Worm (Caenorhabditis elegans) whole organism, early embryonic: ENCODE measurements around the gene srlf-37.

Source experiments
- B0310.2 ChIP-seq: sonication (generic microtip); optimal IDR thresholded peaks from 2 replicates; lab custom pipeline; 2016; ENCODE audit warnings: mild to moderate bottlenecking, missing genetic modification characterization, missing compliant biosample characterization
- F13C5.2 ChIP-seq: sonication (generic microtip); optimal IDR thresholded peaks from 2 replicates; lab custom pipeline; 2017; ENCODE audit warnings: mild to moderate bottlenecking, missing genetic modification characterization, inconsistent platforms, missing compliant biosample characterization
- aly-1 ChIP-seq: sonication (generic microtip); optimal IDR thresholded peaks from 2 replicates; lab custom pipeline; 2016; ENCODE audit warnings: missing genetic modification characterization, missing compliant biosample characterization
- ama-1 ChIP-seq: fragments of 150-350 bp; optimal IDR thresholded peaks from 2 replicates; lab custom pipeline; 2014
- ceh-13 ChIP-seq: fragments of 200-800 bp; sonication (Bioruptor generic); optimal IDR thresholded peaks from 2 replicates; lab custom pipeline; 2018; ENCODE audit warnings: mild to moderate bottlenecking, missing genetic modification characterization, missing compliant biosample characterization
- ceh-36 ChIP-seq: sonication (generic microtip); optimal IDR thresholded peaks from 2 replicates; lab custom pipeline; 2016; ENCODE audit warnings: missing genetic modification characterization, inconsistent platforms, missing compliant biosample characterization
- ets-7 ChIP-seq: sonication (generic microtip); optimal IDR thresholded peaks from 2 replicates; lab custom pipeline; 2016; ENCODE audit warnings: missing genotype, missing genetic modification characterization, missing compliant biosample characterization
- flt-1 ChIP-seq: fragments of 200-800 bp; sonication (Bioruptor generic); IDR thresholded peaks from 2 replicates; pipeline ENCODE4 v1.3.6; 2022; ENCODE audit warnings: missing genetic modification characterization, missing compliant biosample characterization
- hmbx-1 ChIP-seq: sonication (generic microtip); optimal IDR thresholded peaks from 2 replicates; lab custom pipeline; 2016; ENCODE audit warnings: mild to moderate bottlenecking, missing genetic modification characterization, missing compliant biosample characterization
- hmg-4 ChIP-seq: fragments of 200-800 bp; sonication (Bioruptor generic); optimal IDR thresholded peaks from 2 replicates; lab custom pipeline; 2018; ENCODE audit warnings: mild to moderate bottlenecking, missing genetic modification characterization, missing compliant biosample characterization
- hnd-1 ChIP-seq: sonication (generic microtip); optimal IDR thresholded peaks from 2 replicates; lab custom pipeline; 2016; ENCODE audit warnings: missing genetic modification characterization, missing compliant biosample characterization
- pes-1 ChIP-seq: fragments of 200-800 bp; sonication (Bioruptor generic); IDR thresholded peaks from 2 replicates; pipeline ENCODE4 v1.3.6; 2022; ENCODE audit warnings: missing genetic modification reagents, missing genetic modification characterization, missing compliant biosample characterization
- scrt-1 ChIP-seq: fragments of 200-800 bp; sonication (Bioruptor generic); IDR thresholded peaks from 2 replicates; pipeline ENCODE4 v1.3.6; 2022; ENCODE audit warnings: missing genetic modification characterization, missing compliant biosample characterization
- sea-1 ChIP-seq: fragments of 200-800 bp; sonication (Bioruptor generic); conservative IDR thresholded peaks from 2 replicates; pipeline ENCODE4 v1.3.6; 2022; ENCODE audit warnings: missing genetic modification characterization, missing compliant biosample characterization
- tbx-11 ChIP-seq: fragments of 200-800 bp; sonication (Bioruptor generic); IDR thresholded peaks from 2 replicates; pipeline ENCODE4 v1.3.6; 2022; ENCODE audit warnings: missing genetic modification characterization, missing compliant biosample characterization
- tbx-37 ChIP-seq: fragments of 200-800 bp; sonication (Bioruptor generic); conservative IDR thresholded peaks from 2 replicates; pipeline ENCODE4 v1.3.6; 2022; ENCODE audit warnings: missing genetic modification reagents, missing genetic modification characterization, missing compliant biosample characterization
- tra-4 ChIP-seq: sonication (generic microtip); optimal IDR thresholded peaks from 2 replicates; lab custom pipeline; 2017; ENCODE audit warnings: missing genetic modification characterization, missing compliant biosample characterization

srlf-37 gene

DNA sequence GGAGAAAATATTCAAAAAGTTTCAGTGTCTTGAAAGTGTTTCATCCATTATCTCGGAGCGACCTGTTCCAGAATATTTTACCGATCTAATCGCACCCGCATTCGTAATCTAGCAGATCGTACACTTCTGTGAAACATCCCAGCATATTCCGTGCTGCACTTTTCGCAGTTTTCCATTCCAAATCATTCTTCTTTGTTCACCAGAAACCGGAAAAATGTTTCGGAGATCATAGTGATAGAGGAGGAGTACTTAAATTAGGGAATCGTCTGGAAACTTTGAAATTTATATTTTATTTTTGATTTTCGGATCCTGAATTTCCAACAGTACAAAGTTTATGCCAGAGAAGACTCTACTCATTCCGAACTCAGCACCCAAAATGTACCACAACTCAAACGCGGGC lies 18.5 kb downstream of the srlf-37 start, which contains the start of gene K06H6.2:
TSS of gene K06H6.2 (plus strand) at position 301 of the 400 bp plus-strand sequence.
- TF ChIP-seq ceh-36 (tag; lab: Kevin White, UChicago): no peak
- no peak for TF ChIP-seq sea-1 (GFP tag; lab: Robert Waterston, UW)
- no peak for TF ChIP-seq pes-1
- TF ChIP-seq hmbx-1 (tag; lab: Kevin White, UChicago): no peak
- TF ChIP-seq scrt-1 (GFP tag; lab: Robert Waterston, UW): no peak
- TF ChIP-seq ets-7: no peak
- TF ChIP-seq ama-1 (lab: Kevin White, UChicago): no peak
- no peak for TF ChIP-seq F13C5.2 (tag; lab: Kevin White, UChicago)
- no peak for TF ChIP-seq ceh-13 (GFP tag; lab: Kevin White, UChicago)
- no peak for TF ChIP-seq hmg-4 (GFP tag; lab: Kevin White, UChicago)
- TF ChIP-seq B0310.2 (tag; lab: Kevin White, UChicago): no peak
- no peak for TF ChIP-seq tbx-37
- no peak for TF ChIP-seq tra-4
- TF ChIP-seq hnd-1 (tag; lab: Kevin White, UChicago): no peak
- TF ChIP-seq aly-1 (tag; lab: Kevin White, UChicago): no peak
- no peak for TF ChIP-seq flt-1 (GFP tag; lab: Robert Waterston, UW)
- TF ChIP-seq tbx-11 (GFP tag; lab: Robert Waterston, UW): no peak

DNA sequence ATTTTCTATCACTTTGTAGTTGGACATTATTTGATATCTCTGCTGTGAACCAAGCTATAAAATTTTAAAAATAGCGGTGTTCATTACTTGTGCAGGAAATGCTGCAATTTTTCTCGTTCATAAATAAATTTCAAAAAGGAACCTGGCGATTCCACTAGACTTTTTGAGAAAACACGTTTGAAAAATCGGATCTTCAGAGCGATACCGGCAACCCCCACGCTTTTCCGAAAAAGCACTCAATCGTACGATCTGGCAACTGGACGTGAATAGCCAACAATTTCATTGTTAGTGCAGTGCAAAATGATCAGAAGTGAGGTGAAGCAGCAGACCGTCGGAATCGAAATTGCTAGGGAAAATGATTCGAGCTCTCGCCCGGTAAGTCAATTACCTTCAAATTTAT lies 22.4 kb downstream of the srlf-37 start, which contains the start of gene nstp-7:
TSS of gene nstp-7 (plus strand) at position 301 of the 400 bp plus-strand sequence.
- TF ChIP-seq hnd-1 (tag; lab: Kevin White, UChicago) (no peak), ama-1 (lab: Kevin White, UChicago) (no peak), ets-7 (no peak), hmbx-1 (tag; lab: Kevin White, UChicago) (no peak), hmg-4 (GFP tag; lab: Kevin White, UChicago) (no peak), tbx-37 (no peak), aly-1 (tag; lab: Kevin White, UChicago) (no peak), ceh-36 (tag; lab: Kevin White, UChicago) (no peak), ceh-13 (GFP tag; lab: Kevin White, UChicago) (no peak), tbx-11 (GFP tag; lab: Robert Waterston, UW) (no peak), tra-4 (no peak), pes-1 (no peak), sea-1 (GFP tag; lab: Robert Waterston, UW) (no peak), flt-1 (GFP tag; lab: Robert Waterston, UW) (no peak), B0310.2 (tag; lab: Kevin White, UChicago) (no peak), scrt-1 (GFP tag; lab: Robert Waterston, UW) (no peak), F13C5.2 (tag; lab: Kevin White, UChicago) (no peak)

DNA sequence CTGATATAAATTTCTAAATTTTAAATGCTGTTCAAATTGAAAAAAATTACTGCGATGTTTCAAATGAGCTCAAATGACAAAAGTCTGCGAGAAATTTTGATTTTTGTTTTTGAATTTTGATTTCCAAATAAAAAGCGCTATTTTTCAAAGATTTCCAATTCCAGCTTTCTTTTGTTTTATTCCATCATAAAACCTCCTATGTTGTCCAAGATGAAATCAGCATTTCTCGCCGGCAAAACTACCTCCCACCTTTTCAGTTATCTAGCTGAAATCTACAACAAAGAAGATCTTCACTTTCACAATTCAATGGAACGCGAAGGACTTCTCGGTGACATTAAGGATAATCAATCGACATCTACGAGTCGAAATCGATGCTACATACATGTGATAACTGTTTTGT lies 25.0 kb downstream of the srlf-37 start, which contains the start of gene K06H6.4:
TSS of gene K06H6.4 (plus strand) at position 301 of the 400 bp plus-strand sequence.
- no peak for TF ChIP-seq tbx-11 (GFP tag; lab: Robert Waterston, UW)
- TF ChIP-seq B0310.2 (tag; lab: Kevin White, UChicago): no peak
- no peak for TF ChIP-seq ceh-36 (tag; lab: Kevin White, UChicago)
- TF ChIP-seq ceh-13 (GFP tag; lab: Kevin White, UChicago): no peak
- TF ChIP-seq ets-7: no peak
- TF ChIP-seq pes-1: no peak
- TF ChIP-seq scrt-1 (GFP tag; lab: Robert Waterston, UW): no peak
- no peak for TF ChIP-seq ama-1 (lab: Kevin White, UChicago)
- TF ChIP-seq tbx-37: no peak
- TF ChIP-seq hmg-4 (GFP tag; lab: Kevin White, UChicago): no peak
- TF ChIP-seq tra-4: no peak

DNA sequence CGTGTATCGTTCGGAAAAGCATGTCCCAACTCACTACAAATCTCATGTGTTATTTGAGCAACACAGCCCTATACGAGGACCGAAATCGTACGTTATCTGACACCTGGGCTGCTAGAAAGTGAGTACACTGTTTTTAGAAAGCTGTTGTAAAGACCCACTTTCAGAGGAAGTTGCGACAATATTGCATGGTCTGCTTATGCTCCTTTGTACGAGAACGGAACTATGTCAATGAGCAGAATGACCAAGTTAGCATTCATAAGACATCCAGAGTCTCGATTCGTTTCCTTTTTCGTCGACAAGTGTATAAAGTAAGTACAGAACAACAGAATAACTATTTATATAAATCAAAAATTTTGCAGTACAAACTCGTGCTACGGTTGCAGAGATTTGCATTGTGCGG lies 27.1 kb downstream of the srlf-37 start:
- TF ChIP-seq hmg-4 (GFP tag; lab: Kevin White, UChicago) (no peak), hnd-1 (tag; lab: Kevin White, UChicago) (no peak), flt-1 (GFP tag; lab: Robert Waterston, UW) (no peak)

DNA sequence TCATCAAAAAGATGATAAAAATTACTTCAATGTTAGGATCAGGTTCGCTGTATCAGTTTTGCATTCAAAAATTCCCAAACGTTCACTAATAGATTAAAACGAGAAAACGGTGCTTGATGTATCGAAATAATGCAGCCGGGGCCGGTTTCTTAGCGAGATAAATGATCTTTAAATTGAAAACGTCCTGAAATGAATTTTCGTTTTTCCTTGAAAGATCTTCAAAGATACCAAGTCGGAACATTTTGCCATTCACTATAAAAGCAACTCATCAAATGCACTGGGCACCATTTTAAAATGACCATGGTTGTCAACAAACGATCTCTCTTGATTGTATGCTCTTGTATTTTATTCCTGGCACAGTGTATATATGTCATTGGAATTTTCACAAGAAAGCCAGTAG lies 27.9 kb downstream of the srlf-37 start, which contains the start of gene K06H6.5:
TSS of gene K06H6.5 (plus strand) at position 301 of the 400 bp plus-strand sequence.
- TF ChIP-seq sea-1 (GFP tag; lab: Robert Waterston, UW): no peak
- no peak for TF ChIP-seq ama-1 (lab: Kevin White, UChicago)
- TF ChIP-seq tbx-11 (GFP tag; lab: Robert Waterston, UW): no peak
- TF ChIP-seq F13C5.2 (tag; lab: Kevin White, UChicago): no peak
- TF ChIP-seq hmg-4 (GFP tag; lab: Kevin White, UChicago): no peak
- TF ChIP-seq hnd-1 (tag; lab: Kevin White, UChicago): no peak
- no peak for TF ChIP-seq B0310.2 (tag; lab: Kevin White, UChicago)
- TF ChIP-seq aly-1 (tag; lab: Kevin White, UChicago): no peak
- no peak for TF ChIP-seq scrt-1 (GFP tag; lab: Robert Waterston, UW)
- TF ChIP-seq tra-4: no peak
- TF ChIP-seq flt-1 (GFP tag; lab: Robert Waterston, UW): no peak
- TF ChIP-seq ceh-13 (GFP tag; lab: Kevin White, UChicago): no peak
- TF ChIP-seq ets-7: no peak
- TF ChIP-seq hmbx-1 (tag; lab: Kevin White, UChicago): no peak
- TF ChIP-seq ceh-36 (tag; lab: Kevin White, UChicago): no peak

DNA sequence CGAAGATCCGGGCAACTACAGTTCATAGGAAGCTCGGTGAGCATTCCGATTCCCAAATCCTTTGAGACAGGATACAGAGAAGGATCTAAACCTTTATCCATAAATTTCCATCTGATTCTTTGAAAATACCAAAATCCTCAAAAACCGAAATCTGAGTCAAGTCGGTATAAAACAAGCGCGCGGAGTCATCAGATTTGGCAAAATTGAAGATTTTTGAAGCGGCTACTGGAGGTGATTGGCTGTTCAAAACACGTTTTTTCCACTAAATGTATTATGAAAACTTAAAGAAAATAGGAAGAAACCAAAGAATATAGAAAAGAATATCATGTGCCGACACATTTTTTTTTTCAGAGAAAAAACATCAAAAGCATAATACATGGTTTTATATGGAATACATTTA lies 29.4 kb downstream of the srlf-37 start, which contains the start of gene C14C6.13:
TSS of gene C14C6.13 (minus strand) at position 101 of the 400 bp plus-strand sequence.
- TF ChIP-seq hmbx-1 (tag; lab: Kevin White, UChicago) (no peak), hmg-4 (GFP tag; lab: Kevin White, UChicago) (no peak), ama-1 (lab: Kevin White, UChicago) (no peak), ets-7 (no peak)

DNA sequence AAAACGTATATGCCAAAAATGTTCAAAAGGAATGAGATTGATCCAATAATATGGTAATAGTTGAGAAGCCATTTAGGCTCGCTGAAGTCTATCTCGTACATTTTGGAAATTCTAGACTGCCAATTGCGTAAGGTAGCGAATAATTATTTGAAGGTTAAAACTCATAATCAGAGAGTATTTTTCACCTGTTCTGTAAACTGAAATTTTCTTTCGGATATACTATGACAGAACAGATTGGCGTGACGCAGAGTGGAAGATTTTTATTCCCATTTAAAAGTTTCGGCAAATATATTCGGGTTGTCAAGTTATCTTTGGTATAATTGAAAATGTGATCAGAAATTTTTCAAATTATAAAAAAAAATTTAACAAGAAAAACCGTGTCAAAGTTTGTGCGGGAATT lies 35.9 kb downstream of the srlf-37 start, which contains the start of gene sri-72:
TSS of gene sri-72 (minus strand) at position 101 of the 400 bp plus-strand sequence.
- TF ChIP-seq ama-1 (lab: Kevin White, UChicago) (no peak), hmg-4 (GFP tag; lab: Kevin White, UChicago) (no peak), flt-1 (GFP tag; lab: Robert Waterston, UW) (no peak), sea-1 (GFP tag; lab: Robert Waterston, UW) (no peak), tbx-37 (no peak), F13C5.2 (tag; lab: Kevin White, UChicago) (no peak), tra-4 (no peak), ceh-36 (tag; lab: Kevin White, UChicago) (no peak), hnd-1 (tag; lab: Kevin White, UChicago) (no peak), ets-7 (no peak), ceh-13 (GFP tag; lab: Kevin White, UChicago) (no peak), hmbx-1 (tag; lab: Kevin White, UChicago) (no peak), B0310.2 (tag; lab: Kevin White, UChicago) (no peak), tbx-11 (GFP tag; lab: Robert Waterston, UW) (no peak), aly-1 (tag; lab: Kevin White, UChicago) (no peak), scrt-1 (GFP tag; lab: Robert Waterston, UW) (no peak), pes-1 (no peak)
